Worm (Caenorhabditis elegans) whole organism, L3 larva: ENCODE results near the gene F34D10.8.

Experiments
- ama-1 ChIP-seq: fragments of 150-350 bp; optimal IDR thresholded peaks from 2 replicates; lab custom pipeline; 2018
- ceh-16 ChIP-seq: sonication (generic microtip); optimal IDR thresholded peaks from 2 replicates; lab custom pipeline; 2017; ENCODE audit warnings: missing biosample characterization, missing genetic modification characterization
- ceh-28 ChIP-seq: fragments of 150-350 bp; optimal IDR thresholded peaks from 2 replicates; lab custom pipeline; 2014; ENCODE audit warnings: missing biosample characterization, missing genetic modification reagents, missing genetic modification characterization
- ceh-82 ChIP-seq: fragments of 150-350 bp; optimal IDR thresholded peaks from 2 replicates; lab custom pipeline; 2014; ENCODE audit warnings: missing biosample characterization, missing genetic modification characterization
- egl-27 ChIP-seq: sonication (generic microtip); optimal IDR thresholded peaks from 4 replicates; lab custom pipeline; 2017; ENCODE audit warnings: missing biosample characterization, missing genetic modification reagents, missing genetic modification characterization
- egl-5 ChIP-seq: fragments of 150-350 bp; optimal IDR thresholded peaks from 2 replicates; lab custom pipeline; 2017; ENCODE audit warnings: missing biosample characterization, missing genetic modification reagents, missing genetic modification characterization, inconsistent platforms
- elt-1 ChIP-seq: fragments of 150-350 bp; optimal IDR thresholded peaks from 2 replicates; lab custom pipeline; 2014; ENCODE audit warnings: missing biosample characterization, missing genetic modification characterization
- elt-2 ChIP-seq: sonication (generic microtip); optimal IDR thresholded peaks from 2 replicates; lab custom pipeline; 2016; ENCODE audit warnings: missing genetic modification reagents, mild to moderate bottlenecking, missing genetic modification characterization, missing compliant biosample characterization
- elt-3 ChIP-seq, 3 experiments: fragments of 150-350 bp in 1 of 3; sonication (generic microtip) in 2 of 3; optimal IDR thresholded peaks; 2 replicates in 2 of 3; 4 replicates in 1 of 3; lab custom pipeline; 2014 to 2017; ENCODE audit warnings: missing biosample characterization in 3 of 3, missing genetic modification characterization in 3 of 3
- eor-1 ChIP-seq, 2 experiments: fragments of 150-350 bp; optimal IDR thresholded peaks; 2 replicates each; lab custom pipeline; 2014 to 2018; ENCODE audit warnings: missing biosample characterization in 2 of 2, missing genetic modification characterization in 2 of 2
- fkh-10 ChIP-seq: sonication (generic microtip); optimal IDR thresholded peaks from 2 replicates; lab custom pipeline; 2017; ENCODE audit warnings: missing biosample characterization, missing genetic modification reagents, missing genetic modification characterization
- fkh-2 ChIP-seq: fragments of 150-350 bp; optimal IDR thresholded peaks from 2 replicates; lab custom pipeline; 2014; ENCODE audit warnings: missing biosample characterization, missing genetic modification reagents, missing genetic modification characterization
- fos-1 ChIP-seq: fragments of 150-350 bp; optimal IDR thresholded peaks from 2 replicates; lab custom pipeline; 2014; ENCODE audit warnings: missing biosample characterization, missing genetic modification characterization
- hmg-11 ChIP-seq: sonication (generic microtip); optimal IDR thresholded peaks from 2 replicates; lab custom pipeline; 2016; ENCODE audit warnings: missing genetic modification characterization, missing compliant biosample characterization
- jun-1 ChIP-seq: fragments of 150-350 bp; optimal IDR thresholded peaks from 2 replicates; lab custom pipeline; 2014; ENCODE audit warnings: missing biosample characterization, missing genetic modification reagents, missing genetic modification characterization
- lin-15B ChIP-seq: fragments of 150-350 bp; optimal IDR thresholded peaks from 2 replicates; lab custom pipeline; 2014; ENCODE audit warnings: missing biosample characterization, missing genetic modification characterization
- lin-39 ChIP-seq: fragments of 150-350 bp; optimal IDR thresholded peaks from 2 replicates; lab custom pipeline; 2018; ENCODE audit warnings: missing biosample characterization, missing genetic modification reagents, missing genetic modification characterization
- lsy-12 ChIP-seq: sonication (generic microtip); optimal IDR thresholded peaks from 2 replicates; lab custom pipeline; 2016; ENCODE audit warnings: mild to moderate bottlenecking, missing genetic modification characterization, missing compliant biosample characterization
- mdl-1 ChIP-seq: fragments of 150-350 bp; optimal IDR thresholded peaks from 2 replicates; lab custom pipeline; 2014; ENCODE audit warnings: missing biosample characterization, missing genetic modification characterization
- mml-1 ChIP-seq: fragments of 150-350 bp; sonication (generic microtip); optimal IDR thresholded peaks from 3 replicates; lab custom pipeline; 2014; ENCODE audit warnings: missing biosample characterization, missing genetic modification characterization
- nfya-1 ChIP-seq: sonication (generic microtip); optimal IDR thresholded peaks from 2 replicates; lab custom pipeline; 2017; ENCODE audit warnings: missing genetic modification characterization, mild to moderate bottlenecking, missing compliant biosample characterization, antibody characterized with exemption, moderate library complexity; ENCODE audit not compliant: insufficient read depth
- nhr-11 ChIP-seq: fragments of 150-350 bp; optimal IDR thresholded peaks from 2 replicates; lab custom pipeline; 2014; ENCODE audit warnings: missing biosample characterization, missing genetic modification characterization
- nhr-12 ChIP-seq: fragments of 150-350 bp; optimal IDR thresholded peaks from 2 replicates; lab custom pipeline; 2014; ENCODE audit warnings: missing biosample characterization, missing genetic modification characterization
- nhr-23 ChIP-seq: fragments of 150-350 bp; optimal IDR thresholded peaks from 2 replicates; lab custom pipeline; 2014; ENCODE audit warnings: missing biosample characterization, missing genetic modification reagents, missing genetic modification characterization
- nhr-25 ChIP-seq: sonication (generic microtip); optimal IDR thresholded peaks from 2 replicates; lab custom pipeline; 2017; ENCODE audit warnings: missing biosample characterization, missing genetic modification characterization
- nhr-43 ChIP-seq: sonication (generic microtip); optimal IDR thresholded peaks from 2 replicates; lab custom pipeline; 2016; ENCODE audit warnings: mild to moderate bottlenecking, missing genetic modification characterization, missing compliant biosample characterization; ENCODE audit not compliant: poor library complexity, severe bottlenecking
- nhr-67 ChIP-seq: fragments of 150-350 bp; optimal IDR thresholded peaks from 2 replicates; lab custom pipeline; 2014; ENCODE audit warnings: missing biosample characterization, missing genetic modification characterization
- nhr-76 ChIP-seq: fragments of 150-350 bp; sonication (generic microtip); optimal IDR thresholded peaks from 5 replicates; lab custom pipeline; 2014; ENCODE audit warnings: missing biosample characterization, missing genetic modification characterization
- nhr-77 ChIP-seq: fragments of 150-350 bp; optimal IDR thresholded peaks from 2 replicates; lab custom pipeline; 2014; ENCODE audit warnings: missing biosample characterization, missing genetic modification characterization
- pha-4 ChIP-seq: fragments of 150-350 bp; optimal IDR thresholded peaks from 2 replicates; lab custom pipeline; 2014; ENCODE audit warnings: missing biosample characterization, missing genetic modification reagents, missing genetic modification characterization
- pqm-1 ChIP-seq: fragments of 150-350 bp; optimal IDR thresholded peaks from 2 replicates; lab custom pipeline; 2017; ENCODE audit warnings: missing biosample characterization, missing genetic modification characterization, inconsistent platforms
- sea-2 ChIP-seq: fragments of 150-350 bp; sonication (generic microtip); optimal IDR thresholded peaks from 4 replicates; lab custom pipeline; 2014; ENCODE audit warnings: missing biosample characterization, missing genetic modification reagents, missing genetic modification characterization
- snpc-4 ChIP-seq: fragments of 150-350 bp; optimal IDR thresholded peaks from 2 replicates; lab custom pipeline; 2014; ENCODE audit warnings: missing biosample characterization, missing genetic modification characterization
- tbx-2 ChIP-seq: sonication (generic microtip); optimal IDR thresholded peaks from 2 replicates; lab custom pipeline; 2016; ENCODE audit warnings: mild to moderate bottlenecking, missing genetic modification characterization, missing compliant biosample characterization
- zag-1 ChIP-seq: fragments of 150-350 bp; optimal IDR thresholded peaks from 2 replicates; lab custom pipeline; 2014; ENCODE audit warnings: missing biosample characterization, missing genetic modification characterization
- ztf-11 ChIP-seq: fragments of 150-350 bp; optimal IDR thresholded peaks from 2 replicates; lab custom pipeline; 2014; ENCODE audit warnings: missing biosample characterization, missing genetic modification characterization
- ztf-4 ChIP-seq: fragments of 150-350 bp; optimal IDR thresholded peaks from 2 replicates; lab custom pipeline; 2014; ENCODE audit warnings: missing biosample characterization, missing genetic modification characterization

Gene F34D10.8

DNA sequence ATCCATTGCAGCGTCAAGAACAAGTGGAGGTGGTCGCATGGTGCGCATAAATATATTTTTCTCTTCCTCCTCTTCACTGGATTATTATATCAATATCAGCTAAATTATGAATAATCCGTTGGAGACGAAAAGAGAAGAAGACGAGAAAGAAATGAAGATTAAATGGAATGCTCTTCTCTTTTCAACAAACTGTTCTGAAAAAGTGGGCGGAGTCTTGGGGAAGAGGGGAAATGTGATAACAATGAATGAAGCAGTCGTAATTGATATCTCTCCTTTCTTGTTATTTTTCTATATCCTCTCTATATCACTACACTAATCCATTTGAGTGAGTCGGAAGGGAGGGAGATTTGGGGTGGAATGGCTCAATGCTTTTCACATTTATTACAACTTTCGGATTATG lies 28.7 kb downstream of the F34D10.8 start, which contains the start of gene arcp-1:
Gene arcp-1 (minus strand): TSS at position 101 of the 400 bp plus-strand sequence.
- TF ChIP-seq ztf-11 (tag; lab: Kevin White, UChicago) (no peak), nhr-43 (no peak)

DNA sequence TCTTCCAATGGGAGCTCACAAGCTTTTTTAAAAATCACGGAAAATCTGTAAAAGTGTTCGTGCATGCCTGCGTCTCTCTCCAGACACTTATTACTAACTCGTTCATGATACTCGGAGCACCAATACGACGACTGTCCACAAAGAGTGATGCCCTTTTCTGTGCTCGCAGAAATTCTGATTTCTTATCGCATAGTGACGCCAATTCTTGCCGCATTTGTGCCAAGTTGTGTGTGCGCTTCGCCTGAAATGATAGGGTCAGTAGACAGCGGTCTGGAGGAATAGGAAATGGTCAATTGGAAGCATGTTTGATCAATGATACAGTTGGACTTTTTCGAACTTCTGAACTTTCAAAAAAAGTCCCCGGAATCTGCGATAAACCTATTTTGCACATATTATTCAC lies 33.5 kb downstream of the F34D10.8 start:
- TF ChIP-seq pqm-1 (tag; lab: Kevin White, UChicago) (peak; percentile 66), jun-1 (tag; lab: Kevin White, UChicago) (no peak), nhr-23 (no peak), elt-2 (peak; percentile 66)

DNA sequence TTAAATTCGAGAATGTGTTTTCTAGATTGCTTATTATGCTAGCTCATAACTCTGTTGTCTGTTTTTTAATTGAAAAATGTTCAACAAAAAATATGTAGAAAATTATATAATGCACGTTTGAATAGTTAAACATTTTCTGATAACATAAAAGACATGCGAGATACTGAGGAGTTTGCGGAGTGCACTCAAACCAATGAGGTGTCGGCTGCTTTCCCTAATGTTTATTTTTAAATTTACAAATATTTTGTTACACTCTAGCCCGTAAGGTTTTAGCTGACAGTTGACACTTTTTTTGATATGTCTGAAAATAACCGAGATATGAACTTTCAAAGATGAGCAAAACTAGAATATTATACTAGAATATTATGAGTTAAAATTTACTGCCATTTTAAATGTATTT lies 34.0 kb downstream of the F34D10.8 start:
- TF ChIP-seq lsy-12 (no peak), fkh-10 (GFP tag; lab: Kevin White, UChicago) (no peak), snpc-4 (tag; lab: Kevin White, UChicago) (peak; percentile 34), nhr-76 (tag; lab: Kevin White, UChicago) (no peak)

DNA sequence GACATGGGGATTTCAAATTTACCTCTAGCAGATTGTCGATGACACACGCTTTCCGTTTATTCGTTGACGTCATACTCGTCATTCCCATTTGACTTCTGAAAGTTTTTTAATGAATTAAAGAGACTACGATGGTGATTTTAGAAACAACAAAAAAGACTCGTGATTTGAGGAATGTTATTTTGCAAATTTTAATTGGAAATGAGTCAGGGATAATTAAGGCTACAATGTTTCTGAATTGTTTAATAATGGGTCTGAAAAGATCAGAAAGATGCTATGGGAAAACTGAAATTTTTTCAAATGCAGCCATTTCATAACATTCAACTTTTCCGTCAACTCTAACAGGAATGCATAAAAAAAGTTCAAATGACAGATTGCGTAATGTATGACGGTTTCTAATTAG lies 34.9 kb downstream of the F34D10.8 start, which contains the start of gene C44F1.1:
Gene C44F1.1 (minus strand): TSS at position 101 of the 400 bp plus-strand sequence.
- no peak for TF ChIP-seq elt-2
- TF ChIP-seq elt-1 (tag; lab: Kevin White, UChicago), result no peak
- TF ChIP-seq egl-5 (tag; lab: Kevin White, UChicago), result no peak
- no peak for TF ChIP-seq sea-2 (GFP tag; lab: Kevin White, UChicago)
- no peak for TF ChIP-seq ceh-28 (tag; lab: Kevin White, UChicago)
- TF ChIP-seq nhr-77 (tag; lab: Kevin White, UChicago), result no peak
- no peak for TF ChIP-seq mdl-1 (tag; lab: Kevin White, UChicago)
- TF ChIP-seq egl-27 (tag; lab: Kevin White, UChicago), result no peak
- TF ChIP-seq fos-1 (tag; lab: Kevin White, UChicago), result no peak
- TF ChIP-seq nhr-11 (tag; lab: Kevin White, UChicago), result no peak
- no peak for TF ChIP-seq nhr-23
- no peak for TF ChIP-seq nhr-12 (tag; lab: Kevin White, UChicago)
- TF ChIP-seq nhr-43, result no peak
- TF ChIP-seq ztf-4 (tag; lab: Kevin White, UChicago), result no peak
- TF ChIP-seq nhr-25 (tag; lab: Kevin White, UChicago), result no peak
- TF ChIP-seq nhr-76 (tag; lab: Kevin White, UChicago), result no peak

DNA sequence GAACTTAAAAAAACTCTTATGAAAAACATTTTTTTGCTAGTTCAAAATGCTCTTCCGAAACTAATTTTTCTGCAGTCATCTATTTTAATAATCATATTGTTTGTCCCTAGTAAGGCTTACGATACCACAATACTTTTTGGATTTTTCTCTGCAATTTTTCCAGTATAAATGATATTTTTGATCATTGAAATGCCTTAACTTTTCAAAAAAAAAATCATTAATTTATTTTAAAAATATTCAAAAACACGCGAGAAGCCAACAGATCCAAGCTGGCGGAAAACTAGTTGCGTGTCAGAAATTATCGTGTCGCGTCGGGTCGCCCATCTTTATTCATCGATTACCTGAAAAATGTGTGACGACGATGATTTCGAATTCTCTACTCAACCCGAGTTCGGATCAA lies 37.6 kb downstream of the F34D10.8 start, which contains the start of gene gmeb-3:
Gene gmeb-3 (plus strand): TSS at position 301 of the 400 bp plus-strand sequence.
- no peak for TF ChIP-seq zag-1 (tag; lab: Kevin White, UChicago)
- no peak for TF ChIP-seq nhr-76 (tag; lab: Kevin White, UChicago)
- TF ChIP-seq nhr-43, result no peak
- no peak for TF ChIP-seq nhr-25 (tag; lab: Kevin White, UChicago)
- TF ChIP-seq eor-1 (tag; optimal IDR thresholded peaks at IDR 0.05; lab: Kevin White, UChicago), result no peak
- no peak for TF ChIP-seq ceh-82 (tag; lab: Kevin White, UChicago)
- no peak for TF ChIP-seq egl-27 (tag; lab: Kevin White, UChicago)
- TF ChIP-seq fkh-2 (tag; lab: Kevin White, UChicago), result no peak
- no peak for TF ChIP-seq ceh-16
- no peak for TF ChIP-seq ztf-11 (tag; lab: Kevin White, UChicago)
- TF ChIP-seq elt-1 (tag; lab: Kevin White, UChicago), result no peak
- no peak for TF ChIP-seq elt-3 (tag; optimal IDR thresholded peaks at IDR 0.05; lab: Kevin White, UChicago)
- no peak for TF ChIP-seq mml-1 (tag; lab: Kevin White, UChicago)
- no peak for TF ChIP-seq snpc-4 (tag; lab: Kevin White, UChicago)
- TF ChIP-seq nhr-12 (tag; lab: Kevin White, UChicago), result no peak
- TF ChIP-seq tbx-2 (tag; lab: Kevin White, UChicago), result no peak
- no peak for TF ChIP-seq nhr-67 (tag; lab: Kevin White, UChicago)
- no peak for TF ChIP-seq lsy-12
- no peak for TF ChIP-seq nhr-77 (tag; lab: Kevin White, UChicago)

DNA sequence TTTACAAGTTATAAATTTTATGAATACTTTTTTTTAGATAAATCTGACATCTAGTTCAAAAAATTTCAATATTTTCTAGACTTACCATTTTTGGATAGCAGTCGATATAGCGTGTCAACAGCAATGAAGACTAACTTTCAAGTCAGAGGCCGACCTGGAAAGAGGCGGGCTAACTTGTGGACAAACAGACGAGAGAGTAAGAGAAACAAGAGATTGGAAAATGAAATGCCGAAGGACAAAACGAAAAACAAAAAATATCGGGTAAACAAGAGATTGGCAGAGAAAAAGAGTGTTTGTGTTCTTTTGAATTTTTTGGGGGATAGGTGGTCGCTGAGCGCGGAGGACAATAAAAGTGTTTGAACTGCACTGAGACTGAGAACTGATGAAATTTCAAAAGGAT lies 42.6 kb downstream of the F34D10.8 start, which contains the start of gene lec-4:
Gene lec-4 (minus strand): TSS at position 154 of the 400 bp plus-strand sequence.
- TF ChIP-seq snpc-4 (tag; lab: Kevin White, UChicago) (peak; percentile 44), ceh-28 (tag; lab: Kevin White, UChicago) (peak; percentile 25), hmg-11 (tag; lab: Kevin White, UChicago) (peak; percentile 55), mdl-1 (tag; lab: Kevin White, UChicago) (no peak), nfya-1 (tag; lab: Kevin White, UChicago) (peak; percentile 65), elt-1 (tag; lab: Kevin White, UChicago) (peak; percentile 9), jun-1 (tag; lab: Kevin White, UChicago) (peak; percentile 46), lin-39 (tag; lab: Kevin White, UChicago) (peak; percentile 15), pha-4 (peak; percentile 97), ama-1 (lab: Kevin White, UChicago) (no peak), pqm-1 (tag; lab: Kevin White, UChicago) (no peak), lin-15B (tag; lab: Kevin White, UChicago) (peak; percentile 49), egl-5 (tag; lab: Kevin White, UChicago) (peak; percentile 72), nhr-23 (peak; percentile 70), nhr-76 (tag; lab: Kevin White, UChicago) (no peak), nhr-25 (tag; lab: Kevin White, UChicago) (peak; percentile 65)
